Worm (Caenorhabditis elegans) whole organism, L3 larva: ENCODE results near the gene F23G4.1.

Source experiments
- R02D3.7 ChIP-seq: fragments of 150-350 bp; optimal IDR thresholded peaks from 2 replicates; lab custom pipeline; 2014; ENCODE audit warnings: missing biosample characterization, missing genetic modification characterization
- ZK546.5 ChIP-seq: sonication (generic microtip); optimal IDR thresholded peaks from 2 replicates; lab custom pipeline; 2017; ENCODE audit warnings: missing biosample characterization, missing genetic modification characterization
- ceh-16 ChIP-seq: sonication (generic microtip); optimal IDR thresholded peaks from 2 replicates; lab custom pipeline; 2017; ENCODE audit warnings: missing biosample characterization, missing genetic modification characterization
- ceh-28 ChIP-seq: fragments of 150-350 bp; optimal IDR thresholded peaks from 2 replicates; lab custom pipeline; 2014; ENCODE audit warnings: missing biosample characterization, missing genetic modification reagents, missing genetic modification characterization
- ceh-82 ChIP-seq: fragments of 150-350 bp; optimal IDR thresholded peaks from 2 replicates; lab custom pipeline; 2014; ENCODE audit warnings: missing biosample characterization, missing genetic modification characterization
- ceh-9 ChIP-seq: sonication (generic microtip); optimal IDR thresholded peaks from 2 replicates; lab custom pipeline; 2018; ENCODE audit warnings: missing biosample characterization, missing genetic modification characterization
- daf-12 ChIP-seq: fragments of 150-350 bp; optimal IDR thresholded peaks from 2 replicates; lab custom pipeline; 2014; ENCODE audit warnings: missing biosample characterization, missing genetic modification reagents, missing genetic modification characterization
- elt-1 ChIP-seq: fragments of 150-350 bp; optimal IDR thresholded peaks from 2 replicates; lab custom pipeline; 2014; ENCODE audit warnings: missing biosample characterization, missing genetic modification characterization
- elt-2 ChIP-seq: sonication (generic microtip); optimal IDR thresholded peaks from 2 replicates; lab custom pipeline; 2016; ENCODE audit warnings: missing genetic modification reagents, mild to moderate bottlenecking, missing genetic modification characterization, missing compliant biosample characterization
- fkh-10 ChIP-seq: sonication (generic microtip); optimal IDR thresholded peaks from 2 replicates; lab custom pipeline; 2017; ENCODE audit warnings: missing biosample characterization, missing genetic modification reagents, missing genetic modification characterization
- hmg-11 ChIP-seq: sonication (generic microtip); optimal IDR thresholded peaks from 2 replicates; lab custom pipeline; 2016; ENCODE audit warnings: missing genetic modification characterization, missing compliant biosample characterization
- jun-1 ChIP-seq: fragments of 150-350 bp; optimal IDR thresholded peaks from 2 replicates; lab custom pipeline; 2014; ENCODE audit warnings: missing biosample characterization, missing genetic modification reagents, missing genetic modification characterization
- lin-15B ChIP-seq: fragments of 150-350 bp; optimal IDR thresholded peaks from 2 replicates; lab custom pipeline; 2014; ENCODE audit warnings: missing biosample characterization, missing genetic modification characterization
- lin-39 ChIP-seq: fragments of 150-350 bp; optimal IDR thresholded peaks from 2 replicates; lab custom pipeline; 2018; ENCODE audit warnings: missing biosample characterization, missing genetic modification reagents, missing genetic modification characterization
- mml-1 ChIP-seq: fragments of 150-350 bp; sonication (generic microtip); optimal IDR thresholded peaks from 3 replicates; lab custom pipeline; 2014; ENCODE audit warnings: missing biosample characterization, missing genetic modification characterization
- nhr-11 ChIP-seq: fragments of 150-350 bp; optimal IDR thresholded peaks from 2 replicates; lab custom pipeline; 2014; ENCODE audit warnings: missing biosample characterization, missing genetic modification characterization
- nhr-12 ChIP-seq: fragments of 150-350 bp; optimal IDR thresholded peaks from 2 replicates; lab custom pipeline; 2014; ENCODE audit warnings: missing biosample characterization, missing genetic modification characterization
- nhr-25 ChIP-seq: sonication (generic microtip); optimal IDR thresholded peaks from 2 replicates; lab custom pipeline; 2017; ENCODE audit warnings: missing biosample characterization, missing genetic modification characterization
- nhr-43 ChIP-seq: sonication (generic microtip); optimal IDR thresholded peaks from 2 replicates; lab custom pipeline; 2016; ENCODE audit warnings: mild to moderate bottlenecking, missing genetic modification characterization, missing compliant biosample characterization; ENCODE audit not compliant: poor library complexity, severe bottlenecking
- nhr-67 ChIP-seq: fragments of 150-350 bp; optimal IDR thresholded peaks from 2 replicates; lab custom pipeline; 2014; ENCODE audit warnings: missing biosample characterization, missing genetic modification characterization
- nhr-76 ChIP-seq: fragments of 150-350 bp; sonication (generic microtip); optimal IDR thresholded peaks from 5 replicates; lab custom pipeline; 2014; ENCODE audit warnings: missing biosample characterization, missing genetic modification characterization
- pha-4 ChIP-seq: fragments of 150-350 bp; optimal IDR thresholded peaks from 2 replicates; lab custom pipeline; 2014; ENCODE audit warnings: missing biosample characterization, missing genetic modification reagents, missing genetic modification characterization
- pqm-1 ChIP-seq: fragments of 150-350 bp; optimal IDR thresholded peaks from 2 replicates; lab custom pipeline; 2017; ENCODE audit warnings: missing biosample characterization, missing genetic modification characterization, inconsistent platforms
- skn-1 ChIP-seq: fragments of 150-350 bp; optimal IDR thresholded peaks from 2 replicates; lab custom pipeline; 2014; ENCODE audit warnings: missing biosample characterization, missing genetic modification characterization
- unc-62 ChIP-seq: fragments of 150-350 bp; sonication (generic microtip); optimal IDR thresholded peaks from 4 replicates; lab custom pipeline; 2014; ENCODE audit warnings: missing biosample characterization, missing genetic modification reagents, missing genetic modification characterization
- zag-1 ChIP-seq: fragments of 150-350 bp; optimal IDR thresholded peaks from 2 replicates; lab custom pipeline; 2014; ENCODE audit warnings: missing biosample characterization, missing genetic modification characterization
- ztf-11 ChIP-seq: fragments of 150-350 bp; optimal IDR thresholded peaks from 2 replicates; lab custom pipeline; 2014; ENCODE audit warnings: missing biosample characterization, missing genetic modification characterization

The F23G4.1 gene

DNA sequence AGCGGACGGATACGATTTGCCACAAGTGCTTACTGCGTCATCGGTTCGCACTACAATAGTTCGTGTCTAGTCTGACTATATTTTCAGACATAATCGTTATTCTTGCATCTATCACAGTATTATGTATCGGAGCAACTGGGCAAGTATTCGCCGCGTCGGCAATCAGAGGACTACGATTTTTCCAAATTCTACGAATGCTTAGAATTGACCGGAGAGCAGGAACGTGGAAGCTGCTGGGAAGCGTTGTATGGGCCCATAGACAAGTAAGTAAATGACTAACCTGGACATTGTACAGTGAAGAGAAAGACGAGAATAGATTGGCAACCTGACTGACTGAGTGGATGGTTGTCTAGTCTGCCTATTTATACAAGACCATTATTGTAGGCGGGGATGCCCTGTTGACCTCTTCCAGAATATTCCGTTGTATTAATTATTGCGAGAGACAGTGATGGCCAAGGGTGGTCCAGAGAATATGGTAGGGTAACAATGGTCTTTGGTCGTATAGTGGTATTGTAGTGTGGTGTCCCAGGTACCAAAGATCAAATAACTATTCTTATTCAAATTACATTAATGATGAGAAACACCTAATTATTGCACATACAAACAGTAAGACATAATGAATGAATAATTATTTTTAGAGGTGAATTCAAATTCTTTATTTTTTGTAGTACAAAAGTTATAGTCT lies 19.7 kb upstream of the F23G4.1 start, which contains the start of gene clec-266:
TSS of gene clec-266 (minus strand) at position 364 of the 685 bp plus-strand sequence.
- TF ChIP-seq nhr-43, result no peak
- TF ChIP-seq pqm-1, result no peak
- no peak for TF ChIP-seq ceh-28
- no peak for TF ChIP-seq lin-15B (tag; lab: Kevin White, UChicago)

DNA sequence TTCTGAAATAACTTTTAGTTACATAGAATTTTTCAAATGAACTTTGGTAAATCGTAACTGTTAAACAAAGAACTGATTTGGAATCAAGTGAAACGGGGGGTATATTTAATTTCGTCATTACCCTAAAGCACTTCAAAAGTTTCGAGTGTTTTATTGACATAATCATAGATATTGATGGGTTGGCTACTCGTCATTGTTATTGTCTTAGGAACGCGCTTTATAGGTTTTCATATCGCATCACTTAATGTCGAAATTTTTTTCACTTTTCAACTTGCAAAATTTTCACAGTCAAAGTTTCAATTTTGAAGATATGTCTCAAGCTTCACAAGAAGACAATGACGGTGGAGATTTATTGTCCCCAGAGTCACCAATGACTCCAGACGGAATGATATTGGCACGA lies 15.7 kb upstream of the F23G4.1 start, which contains the start of gene kqt-1:
TSS of gene kqt-1 (plus strand) at position 301 of the 400 bp plus-strand sequence.
- TF ChIP-seq pha-4 (peak; percentile 26), lin-39 (tag; lab: Kevin White, UChicago) (no peak)
- TF ChIP-seq, all 47 proteins: peak for 1

DNA sequence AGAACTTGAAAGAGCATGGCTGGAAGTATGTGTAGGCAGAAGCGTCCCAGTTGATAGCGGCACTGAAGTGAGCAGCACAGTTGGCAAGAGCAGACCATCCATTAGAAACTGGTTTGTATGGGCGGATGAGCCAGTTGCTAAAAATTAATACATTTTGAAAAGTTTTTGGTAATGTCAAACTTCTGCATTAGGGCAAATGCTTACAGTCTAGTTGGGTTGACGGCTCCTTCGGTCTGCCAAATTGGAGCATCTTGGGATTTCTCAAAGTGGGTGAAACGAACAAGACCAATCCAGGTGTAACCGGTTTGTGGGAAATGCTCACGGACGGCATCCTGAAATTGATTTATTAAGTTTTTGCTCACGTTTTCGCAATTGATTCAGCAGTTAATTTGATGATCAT lies 14.6 kb upstream of the F23G4.1 start:
- no peak for TF ChIP-seq unc-62
- TF ChIP-seq pqm-1, result no peak
- TF ChIP-seq ceh-82 (tag; lab: Kevin White, UChicago), result no peak

DNA sequence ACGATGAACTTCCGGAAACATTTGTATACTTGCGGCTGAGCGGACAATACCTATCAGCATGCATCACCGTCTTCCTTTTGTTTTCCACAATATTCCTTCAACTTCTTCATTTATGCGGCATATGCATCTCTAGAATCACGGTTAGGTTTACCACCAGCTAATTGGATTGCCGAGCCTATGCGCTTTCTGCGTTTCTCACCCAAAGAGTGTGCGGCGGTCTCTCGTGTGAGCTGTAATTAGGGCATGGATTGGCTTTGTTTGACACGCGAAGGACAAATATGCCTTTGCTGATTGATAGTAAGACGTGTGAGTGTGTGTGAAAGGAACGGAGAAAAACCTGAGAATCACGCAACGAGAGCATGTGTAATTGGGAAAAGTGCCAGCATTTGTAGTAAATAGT lies 10.5 kb upstream of the F23G4.1 start:
- peak; percentile 19 for TF ChIP-seq lin-39 (tag; lab: Kevin White, UChicago)
- TF ChIP-seq nhr-76 (tag; lab: Kevin White, UChicago), result no peak
- TF ChIP-seq ZK546.5, result no peak
- TF ChIP-seq nhr-43, result no peak

DNA sequence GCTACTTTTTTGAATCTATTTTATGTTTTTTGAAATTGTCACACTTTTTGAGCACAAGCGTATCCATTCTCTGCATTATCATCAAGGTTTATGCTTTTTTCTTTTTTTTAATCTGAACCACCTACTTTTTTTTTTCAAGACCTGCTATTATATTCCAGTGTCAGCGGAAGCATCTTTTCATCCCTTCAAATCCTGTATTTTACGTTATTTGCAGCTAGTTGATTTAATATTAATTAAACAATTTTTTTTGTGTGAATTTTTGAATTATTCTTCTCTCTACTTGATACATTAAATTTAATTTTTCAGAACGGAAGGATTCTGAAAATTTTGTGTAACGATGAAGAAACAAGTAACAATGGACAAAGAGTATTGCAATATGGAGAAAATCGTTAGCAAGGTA lies 6.7 kb upstream of the F23G4.1 start, which contains the start of gene C25B8.8:
TSS of gene C25B8.8 (plus strand) at position 301 of the 400 bp plus-strand sequence.
- TF ChIP-seq ZK546.5 (no peak), elt-1 (no peak), ceh-16 (tag; lab: Kevin White, UChicago) (no peak), ceh-82 (tag; lab: Kevin White, UChicago) (no peak), zag-1 (tag; lab: Kevin White, UChicago) (no peak), daf-12 (tag; lab: Kevin White, UChicago) (no peak), ceh-9 (tag; lab: Kevin White, UChicago) (no peak), hmg-11 (no peak), nhr-67 (tag; lab: Kevin White, UChicago) (no peak), nhr-12 (tag; lab: Kevin White, UChicago) (no peak), fkh-10 (GFP tag; lab: Kevin White, UChicago) (no peak), jun-1 (tag; lab: Kevin White, UChicago) (no peak)

DNA sequence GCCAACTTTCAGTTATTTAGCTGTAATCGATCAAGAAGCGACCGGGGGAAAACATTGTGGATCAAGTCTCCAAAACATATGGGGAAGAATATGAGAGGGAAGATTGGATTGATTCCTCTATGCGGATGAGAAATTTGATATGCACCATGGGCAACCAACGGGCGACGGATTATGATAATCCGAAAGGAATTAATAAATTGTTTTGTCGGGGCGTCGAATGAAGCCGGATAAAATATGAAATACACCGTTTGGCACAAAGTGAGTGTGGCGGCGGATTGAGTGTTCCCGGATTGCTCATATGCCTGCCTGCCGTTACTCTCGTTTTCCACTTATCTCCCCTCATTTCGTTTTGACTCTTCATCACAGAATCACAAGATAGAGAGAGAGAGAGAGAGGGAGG lies 6.3 kb upstream of the F23G4.1 start:
- TF ChIP-seq hmg-11 (no peak), ztf-11 (tag; lab: Kevin White, UChicago) (no peak), nhr-12 (tag; lab: Kevin White, UChicago) (no peak), zag-1 (tag; lab: Kevin White, UChicago) (no peak), nhr-25 (no peak), ceh-28 (peak; percentile 3)

DNA sequence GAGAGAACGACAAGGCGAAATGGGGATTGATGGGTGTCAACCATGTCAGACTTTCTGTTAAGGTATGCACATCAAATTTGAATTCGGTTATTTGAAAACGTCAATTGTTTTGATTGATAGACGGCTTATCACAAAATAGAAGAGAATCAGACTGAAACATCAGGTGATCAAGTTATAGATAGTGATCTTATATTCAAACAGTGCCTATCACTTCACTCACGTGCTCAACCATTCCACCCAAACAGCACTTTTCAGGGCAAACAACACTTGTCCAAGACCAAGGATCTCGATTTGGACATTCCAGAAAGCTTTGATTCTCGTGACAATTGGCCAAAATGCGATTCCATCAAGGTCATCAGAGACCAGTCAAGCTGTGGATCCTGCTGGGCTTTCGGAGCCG lies 4.6 kb upstream of the F23G4.1 start:
- TF ChIP-seq pqm-1 (peak; percentile 69), skn-1 (tag; lab: Kevin White, UChicago) (no peak), elt-2 (tag; lab: Kevin White, UChicago) (peak; percentile 79), zag-1 (tag; lab: Kevin White, UChicago) (no peak), fkh-10 (GFP tag; lab: Kevin White, UChicago) (no peak), ztf-11 (tag; lab: Kevin White, UChicago) (no peak), pha-4 (peak; percentile 10), R02D3.7 (no peak), nhr-11 (tag; lab: Kevin White, UChicago) (no peak)

DNA sequence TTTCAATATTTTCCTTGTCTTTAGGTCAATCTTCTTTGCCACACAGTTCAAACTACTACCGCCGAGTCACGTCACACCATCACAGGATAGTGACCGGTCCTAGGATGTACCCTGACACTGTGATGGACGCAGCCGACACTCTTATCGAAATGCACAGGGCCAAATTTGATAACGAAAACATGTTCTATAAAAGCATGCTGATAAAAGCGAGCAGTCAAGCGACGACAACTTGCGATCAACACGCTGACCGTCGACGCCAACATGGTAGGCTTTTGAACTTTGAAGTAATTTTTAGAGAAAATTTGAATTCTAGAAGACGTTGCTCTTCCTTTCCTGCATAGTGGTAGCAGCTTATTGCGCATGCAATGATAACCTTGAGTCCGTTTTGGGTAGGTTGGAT lies 4.0 kb upstream of the F23G4.1 start, which contains the start of gene cpr-6:
TSS of gene cpr-6 (plus strand) at position 217 of the 400 bp plus-strand sequence.
- TF ChIP-seq pqm-1 (peak; percentile 88), elt-2 (tag; lab: Kevin White, UChicago) (peak; percentile 93), pha-4 (peak; percentile 21), elt-1 (no peak), mml-1 (tag; lab: Kevin White, UChicago) (no peak)
